Fruit fly (Drosophila melanogaster): ENCODE measurements around the gene CG17726.

Gene CG17726

DNA sequence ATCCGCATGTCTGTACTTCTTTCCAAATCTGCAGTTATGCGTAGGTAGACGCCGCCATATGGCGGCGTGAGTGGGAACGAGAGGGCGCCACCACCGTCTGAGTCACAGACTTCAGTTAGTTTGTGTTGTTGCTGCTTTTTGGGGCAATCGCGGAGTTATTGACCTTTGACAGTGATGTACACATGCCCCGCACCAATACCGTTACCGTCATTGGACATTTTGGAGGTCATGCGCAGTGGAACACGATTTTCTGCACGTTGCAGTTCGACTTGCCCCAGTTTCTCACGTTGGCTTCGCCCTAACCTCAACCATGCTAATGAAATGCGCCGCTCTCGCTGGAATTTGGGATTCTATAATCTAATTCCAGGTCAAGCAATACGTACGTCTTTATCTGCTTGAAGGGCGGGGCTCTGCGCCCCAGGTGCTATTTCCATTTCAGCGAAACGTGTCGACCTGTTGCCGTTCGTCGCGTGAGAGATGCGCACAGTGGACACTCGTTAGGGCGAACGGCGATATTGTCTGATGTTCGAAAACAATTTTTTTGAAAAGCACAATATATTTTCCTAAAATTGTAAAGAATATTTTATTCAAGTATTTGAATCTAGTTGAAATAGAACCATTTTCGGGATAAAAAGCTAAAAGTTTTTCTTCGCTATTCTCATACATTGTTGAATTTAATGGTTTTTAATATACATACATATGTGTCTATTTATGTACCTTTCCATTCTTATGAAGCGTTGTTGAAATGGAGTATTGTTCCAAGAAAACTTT lies 15.1 kb upstream of the CG17726 start (continued):
- TF ChIP-seq CG12236 (GFP tag; optimal IDR thresholded peaks at IDR 0.05): peak; percentile 34
- peak; percentile 37 for TF ChIP-seq NC2α (GFP tag; optimal IDR thresholded peaks at IDR 0.05)
- peak; percentile 37 for TF ChIP-seq CG9437 (GFP tag; optimal IDR thresholded peaks at IDR 0.05)
- no peak for TF ChIP-seq sc (optimal IDR thresholded peaks at IDR 0.05)
- peak; percentile 12 for TF ChIP-seq sc (GFP tag; optimal IDR thresholded peaks at IDR 0.05)
- TF ChIP-seq Antp (GFP tag; optimal IDR thresholded peaks at IDR 0.05): peak; percentile 65
- peak; percentile 66 for TF ChIP-seq CG17361 (GFP tag; IDR thresholded peaks at IDR 0.05)
- peak in 1 of 2 experiments; percentile 69 for TF ChIP-seq bsh (GFP tag; optimal IDR thresholded peaks at IDR 0.05)
- TF ChIP-seq CG33557 (GFP tag; optimal IDR thresholded peaks at IDR 0.05): peak; percentile 27
- peak; percentile 80 for TF ChIP-seq CG14014 (GFP tag; IDR thresholded peaks at IDR 0.05)
- peak; percentile 51 for TF ChIP-seq repo (GFP tag; optimal IDR thresholded peaks at IDR 0.05)
- peak; percentile 33 for TF ChIP-seq CG10274 (GFP tag; optimal IDR thresholded peaks at IDR 0.05)

DNA sequence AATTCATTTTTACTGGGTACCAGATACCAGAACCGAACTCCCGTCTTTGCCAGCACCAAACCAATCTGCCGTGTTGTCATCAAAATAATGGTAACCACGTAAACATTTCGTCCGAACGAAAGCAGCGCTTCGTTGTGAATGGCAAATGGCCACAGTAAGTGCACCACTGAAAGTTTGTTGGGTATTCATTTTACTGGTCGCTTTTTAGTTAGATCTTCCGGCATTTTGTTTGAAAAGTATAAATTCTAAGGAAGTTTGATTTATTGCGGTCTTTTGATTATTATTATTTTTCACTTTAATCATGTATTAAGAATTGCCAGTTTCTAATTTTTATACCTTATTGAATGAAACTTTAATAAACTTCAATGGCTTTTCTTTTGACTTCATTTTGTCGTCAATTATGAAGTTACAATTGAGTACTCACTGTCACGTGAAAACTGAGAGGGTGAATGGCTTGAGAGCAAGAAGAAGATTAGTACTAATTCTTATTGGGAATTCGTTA lies 12.1 kb upstream of the CG17726 start, which contains the start of gene ZnT86D:
ZnT86D (minus strand) TSS at position 91 of the 502 bp plus-strand sequence.
- TF ChIP-seq CG14014 (GFP tag; IDR thresholded peaks at IDR 0.05) (0 out of 2 replicates have a peak, but pooled peaks have one; percentile 12), ind (GFP tag; optimal IDR thresholded peaks at IDR 0.05) (peak; percentile 59), CG6854 (GFP tag; optimal IDR thresholded peaks at IDR 0.05) (no peak), ara (GFP tag; IDR thresholded peaks at IDR 0.05) (0 out of 2 replicates have a peak, but pooled peaks have one; percentile 8), lbe (GFP tag; optimal IDR thresholded peaks at IDR 0.05) (peak; percentile 11), CG2889 (GFP tag; IDR thresholded peaks at IDR 0.05) (no peak), CkIIα-i1 (GFP tag; IDR thresholded peaks at IDR 0.05) (no peak), CG2678 (tag; optimal IDR thresholded peaks at IDR 0.05) (peak; percentile 83), onecut (GFP tag; IDR thresholded peaks at IDR 0.05) (no peak), CG8359 (GFP tag; optimal IDR thresholded peaks at IDR 0.05; ENCODE audit: borderline replicate concordance) (no peak), pros (GFP tag; optimal IDR thresholded peaks at IDR 0.05) (peak; percentile 40), CTCF (GFP tag; optimal IDR thresholded peaks at IDR 0.05) (no peak), CG2875 (GFP tag; optimal IDR thresholded peaks at IDR 0.05) (no peak), CG15514 (GFP tag; optimal IDR thresholded peaks at IDR 0.05) (peak; percentile 61), sna (GFP tag; IDR thresholded peaks at IDR 0.05; ENCODE audit: partially characterized antibody) (no peak), bsh (GFP tag; optimal IDR thresholded peaks at IDR 0.05) (peak in 1 of 2 experiments; percentile 46), NC2α (GFP tag; optimal IDR thresholded peaks at IDR 0.05) (no peak), unc-4 (GFP tag; IDR thresholded peaks at IDR 0.05; ENCODE audit: partially characterized antibody) (peak; percentile 43; the same call in 1 of the 2 replicates), kay (GFP tag; optimal IDR thresholded peaks at IDR 0.05) (peak; percentile 40), CG8089 (GFP tag; optimal IDR thresholded peaks at IDR 0.05) (no peak), CG11696 (GFP tag; IDR thresholded peaks at IDR 0.05) (no peak), klu (GFP tag; IDR thresholded peaks at IDR 0.05) (peak; percentile 57; the same call in 1 of the 2 replicates), lmd (GFP tag; IDR thresholded peaks at IDR 0.05) (peak; percentile 56; the same call in 1 of the 2 replicates), fd102C (GFP tag; optimal IDR thresholded peaks at IDR 0.05) (no peak), CG10267 (tag; optimal IDR thresholded peaks at IDR 0.05) (peak; percentile 54), wek (GFP tag; optimal IDR thresholded peaks at IDR 0.05) (no peak), Xrp1 (GFP tag; IDR thresholded peaks at IDR 0.05) (peak; percentile 30; the same call in 1 of the 2 replicates), tgo (GFP tag; IDR thresholded peaks at IDR 0.05) (peak; percentile 23; the same call in 1 of the 3 replicates), CG12391 (tag; optimal IDR thresholded peaks at IDR 0.05) (peak; percentile 75), CG31388 (GFP tag; optimal IDR thresholded peaks at IDR 0.05) (no peak), sob (GFP tag; IDR thresholded peaks at IDR 0.05) (peak; percentile 60; the same call in 1 of the 2 replicates), CG6272 (GFP tag; IDR thresholded peaks at IDR 0.05) (no peak), CG17385 (GFP tag; optimal IDR thresholded peaks at IDR 0.05) (peak; percentile 94), Oaz (GFP tag; IDR thresholded peaks at IDR 0.05) (no peak), Chrac-16 (GFP tag; optimal IDR thresholded peaks at IDR 0.05) (peak; percentile 33), Neu2 (GFP tag; optimal IDR thresholded peaks at IDR 0.05; ENCODE audit: borderline replicate concordance) (no peak), HHEX (GFP tag; optimal IDR thresholded peaks at IDR 0.05) (peak; percentile 33), pum (GFP tag; optimal IDR thresholded peaks at IDR 0.05) (peak; percentile 41), MBD-R2 (GFP tag; IDR thresholded peaks at IDR 0.05) (peak; percentile 77)

All from whole organism, embryonic.